Fruit fly (Drosophila melanogaster) whole organism, embryonic: ENCODE data around the gene smash.

Source experiments
- Bdp1 ChIP-seq: fragments of 200-800 bp; sonication (Bioruptor generic); optimal IDR thresholded peaks from 3 replicates; lab custom pipeline; 2016; ENCODE audit warnings: missing biosample characterization, missing genetic modification characterization
- CG10274 ChIP-seq: fragments of 200-800 bp; sonication (Bioruptor generic); optimal IDR thresholded peaks from 3 replicates; lab custom pipeline; 2017; ENCODE audit warnings: missing biosample characterization, mild to moderate bottlenecking, missing genetic modification characterization
- CG12104 ChIP-seq: fragments of 200-800 bp; sonication (Bioruptor generic); optimal IDR thresholded peaks from 3 replicates; lab custom pipeline; 2016; ENCODE audit warnings: missing biosample characterization, missing genetic modification characterization
- CG12219 ChIP-seq: fragments of 200-800 bp; sonication (Bioruptor generic); optimal IDR thresholded peaks from 3 replicates; lab custom pipeline; 2018; ENCODE audit warnings: missing biosample characterization, mild to moderate bottlenecking, missing genetic modification characterization
- CG14667 ChIP-seq: fragments of 200-800 bp; sonication (Bioruptor generic); IDR thresholded peaks from 2 replicates; pipeline ENCODE4 v1.3.6; 2022; ENCODE audit warnings: missing biosample characterization, missing genetic modification characterization
- CG1647 ChIP-seq: fragments of 200-800 bp; sonication (Bioruptor generic); optimal IDR thresholded peaks from 3 replicates; lab custom pipeline; 2016; ENCODE audit warnings: missing biosample characterization, missing genetic modification characterization
- CG17829 ChIP-seq: fragments of 200-800 bp; optimal IDR thresholded peaks from 2 replicates; lab custom pipeline; 2019; ENCODE audit warnings: missing biosample characterization, mild to moderate bottlenecking, missing genetic modification characterization, moderate library complexity
- CG31224 ChIP-seq: fragments of 200-800 bp; sonication (Bioruptor generic); IDR thresholded peaks from 2 replicates; pipeline ENCODE4 v1.3.6; 2022; ENCODE audit warnings: missing biosample characterization, missing genetic modification characterization
- CG42726 ChIP-seq: fragments of 200-800 bp; sonication (Bioruptor generic); IDR thresholded peaks from 2 replicates; pipeline ENCODE4 v1.3.6; 2022; ENCODE audit warnings: missing biosample characterization, missing genetic modification characterization; ENCODE audit not compliant: partially characterized antibody
- CG43689 ChIP-seq: fragments of 200-800 bp; sonication (Bioruptor generic); IDR thresholded peaks from 2 replicates; pipeline ENCODE4 v1.3.6; 2022; ENCODE audit warnings: missing biosample characterization, missing genetic modification characterization
- CG6854 ChIP-seq: fragments of 200-800 bp; sonication (Bioruptor generic); optimal IDR thresholded peaks from 3 replicates; lab custom pipeline; 2017; ENCODE audit warnings: missing biosample characterization, mild to moderate bottlenecking, missing genetic modification characterization
- CG8388 ChIP-seq: fragments of 200-800 bp; sonication (Bioruptor generic); optimal IDR thresholded peaks from 2 replicates; lab custom pipeline; 2019; ENCODE audit warnings: missing biosample characterization, mild to moderate bottlenecking, missing genetic modification characterization, moderate library complexity
- CG8478 ChIP-seq: fragments of >200 bp; optimal IDR thresholded peaks from 2 replicates; lab custom pipeline; 2018
- CTCF ChIP-seq: fragments of 200-800 bp; sonication (Bioruptor generic); optimal IDR thresholded peaks from 2 replicates; lab custom pipeline; 2017; ENCODE audit warnings: missing biosample characterization, mild to moderate bottlenecking, missing genetic modification characterization, moderate library complexity
- CkIIα-i1 ChIP-seq: fragments of 200-800 bp; sonication (Bioruptor generic); IDR thresholded peaks from 2 replicates; pipeline ENCODE4 v1.3.6; 2022; ENCODE audit warnings: missing biosample characterization, missing genetic modification characterization
- CoRest ChIP-seq: fragments of 200-800 bp; sonication (Bioruptor generic); optimal IDR thresholded peaks from 3 replicates; lab custom pipeline; 2018; ENCODE audit warnings: missing biosample characterization, mild to moderate bottlenecking, missing genetic modification characterization, moderate library complexity
- Ets97D ChIP-seq: fragments of 200-800 bp; sonication (Bioruptor generic); optimal IDR thresholded peaks from 3 replicates; lab custom pipeline; 2016; ENCODE audit warnings: missing biosample characterization, missing genetic modification characterization
- Lim3 ChIP-seq: fragments of 200-800 bp; sonication (Bioruptor generic); IDR thresholded peaks from 2 replicates; pipeline ENCODE4 v1.3.6; 2022; ENCODE audit warnings: missing biosample characterization, missing genetic modification characterization
- Neu2 ChIP-seq: fragments of 200-800 bp; sonication (Bioruptor generic); optimal IDR thresholded peaks from 3 replicates; lab custom pipeline; 2016; ENCODE audit warnings: missing biosample characterization, missing genetic modification characterization, borderline replicate concordance
- PHDP ChIP-seq: fragments of 200-800 bp; sonication (Bioruptor generic); optimal IDR thresholded peaks from 3 replicates; lab custom pipeline; 2018; ENCODE audit warnings: missing biosample characterization, mild to moderate bottlenecking, missing genetic modification characterization, moderate library complexity
- Rfx ChIP-seq: fragments of 200-800 bp; sonication (Bioruptor generic); IDR thresholded peaks from 2 replicates; pipeline ENCODE4 v1.3.6; 2022; ENCODE audit warnings: missing biosample characterization, missing genetic modification characterization
- Sin3A ChIP-seq: fragments of >200 bp; optimal IDR thresholded peaks from 2 replicates; lab custom pipeline; 2018
- Six4 ChIP-seq: fragments of 200-800 bp; sonication (Bioruptor generic); optimal IDR thresholded peaks from 2 replicates; lab custom pipeline; 2016; ENCODE audit warnings: missing biosample characterization, missing genetic modification characterization
- al ChIP-seq: fragments of 200-800 bp; sonication (Bioruptor generic); IDR thresholded peaks from 2 replicates; pipeline ENCODE4 v1.3.6; 2022; ENCODE audit warnings: missing biosample characterization, missing genetic modification characterization
- aop ChIP-seq: fragments of 200-800 bp; sonication (Bioruptor generic); IDR thresholded peaks from 2 replicates; pipeline ENCODE4 v1.3.6; 2022; ENCODE audit warnings: missing biosample characterization, missing genetic modification characterization
- bigmax ChIP-seq: fragments of 200-800 bp; sonication (Bioruptor generic); optimal IDR thresholded peaks from 2 replicates; lab custom pipeline; 2018; ENCODE audit warnings: missing biosample characterization, mild to moderate bottlenecking, missing genetic modification characterization
- caup ChIP-seq: fragments of 200-800 bp; sonication (Bioruptor generic); optimal IDR thresholded peaks from 3 replicates; lab custom pipeline; 2017; ENCODE audit warnings: missing biosample characterization, mild to moderate bottlenecking, missing genetic modification characterization, moderate library complexity; ENCODE audit not compliant: severe bottlenecking
- crp ChIP-seq, 2 experiments: fragments of 200-800 bp; sonication (Bioruptor generic); optimal IDR thresholded peaks; 2 replicates in 1 of 2; 3 replicates in 1 of 2; lab custom pipeline; 2017; ENCODE audit warnings: missing biosample characterization in 2 of 2, missing genetic modification characterization in 2 of 2, mild to moderate bottlenecking in 1 of 2, moderate library complexity in 1 of 2
- disco-r ChIP-seq: fragments of 200-800 bp; sonication (Bioruptor generic); optimal IDR thresholded peaks from 2 replicates; lab custom pipeline; 2016; ENCODE audit warnings: missing biosample characterization, missing genetic modification characterization
- fu2 ChIP-seq: fragments of 200-800 bp; sonication (Bioruptor generic); optimal IDR thresholded peaks from 2 replicates; lab custom pipeline; 2016; ENCODE audit warnings: missing biosample characterization, missing genetic modification characterization
- hbn ChIP-seq: fragments of 200-800 bp; sonication (Bioruptor generic); IDR thresholded peaks from 2 replicates; pipeline ENCODE4 v1.3.6; 2022; ENCODE audit warnings: missing biosample characterization, missing genetic modification characterization; ENCODE audit not compliant: partially characterized antibody
- jing ChIP-seq: fragments of 200-800 bp; sonication (Bioruptor generic); optimal IDR thresholded peaks from 2 replicates; lab custom pipeline; 2018; ENCODE audit warnings: missing biosample characterization, mild to moderate bottlenecking, missing genetic modification characterization
- kay ChIP-seq: fragments of 200-800 bp; sonication (Bioruptor generic); optimal IDR thresholded peaks from 2 replicates; lab custom pipeline; 2016; ENCODE audit warnings: missing biosample characterization, missing genetic modification characterization
- lola ChIP-seq, 3 experiments: fragments of >200 bp in 2 of 3; fragments of 200-800 bp in 1 of 3; sonication (Bioruptor generic) in 1 of 3; optimal IDR thresholded peaks; 2 replicates each; lab custom pipeline; 2017 to 2019; ENCODE audit warnings: missing biosample characterization in 3 of 3, missing genetic modification characterization in 3 of 3, mild to moderate bottlenecking in 1 of 3, moderate library complexity in 1 of 3
- pan ChIP-seq, 4 experiments: fragments of >200 bp in 3 of 4; fragments of 200-800 bp in 1 of 4; sonication (Bioruptor generic) in 1 of 4; optimal IDR thresholded peaks in 3 of 4; IDR thresholded peaks in 1 of 4; 2 replicates each; pipeline versions ENCODE4 v1.3.6 to Lab custom; 2017 to 2022; ENCODE audit warnings: missing biosample characterization in 2 of 4, missing genetic modification characterization in 2 of 4, mixed read lengths in 1 of 4
- pho ChIP-seq: fragments of 200-800 bp; sonication (Bioruptor generic); optimal IDR thresholded peaks from 2 replicates; lab custom pipeline; 2016; ENCODE audit warnings: missing biosample characterization, missing genetic modification characterization
- pnt ChIP-seq: fragments of 200-800 bp; sonication (Bioruptor generic); optimal IDR thresholded peaks from 3 replicates; lab custom pipeline; 2016; ENCODE audit warnings: missing biosample characterization, missing genetic modification characterization
- prd ChIP-seq, 3 experiments: fragments of >200 bp in 2 of 3; fragments of 200-800 bp in 1 of 3; sonication (Bioruptor generic) in 1 of 3; optimal IDR thresholded peaks in 2 of 3; IDR thresholded peaks in 1 of 3; 2 replicates in 2 of 3; 3 replicates in 1 of 3; pipeline versions ENCODE4 v1.3.6 to Lab custom; 2017 to 2022; ENCODE audit warnings: missing biosample characterization in 1 of 3, missing genetic modification characterization in 1 of 3
- salm ChIP-seq: fragments of 200-800 bp; sonication (Bioruptor generic); optimal IDR thresholded peaks from 2 replicates; lab custom pipeline; 2018; ENCODE audit warnings: missing biosample characterization, mild to moderate bottlenecking, missing genetic modification characterization
- sens-2 ChIP-seq: fragments of 200-800 bp; sonication (Bioruptor generic); IDR thresholded peaks from 2 replicates; pipeline ENCODE4 v1.3.6; 2022; ENCODE audit warnings: missing biosample characterization, missing genetic modification characterization
- slou ChIP-seq: fragments of 200-800 bp; sonication (Bioruptor generic); optimal IDR thresholded peaks from 3 replicates; lab custom pipeline; 2016; ENCODE audit warnings: missing biosample characterization, missing genetic modification characterization
- unc-4 ChIP-seq: fragments of 200-800 bp; sonication (Bioruptor generic); IDR thresholded peaks from 2 replicates; pipeline ENCODE4 v1.3.6; 2022; ENCODE audit warnings: missing biosample characterization, missing genetic modification characterization; ENCODE audit not compliant: partially characterized antibody
- zen2 ChIP-seq: fragments of 200-800 bp; sonication (Bioruptor generic); IDR thresholded peaks from 3 replicates; pipeline ENCODE4 v1.3.6; 2022; ENCODE audit warnings: missing biosample characterization, missing genetic modification characterization; ENCODE audit not compliant: partially characterized antibody
- zf30C ChIP-seq: fragments of 200-800 bp; sonication (Bioruptor generic); optimal IDR thresholded peaks from 3 replicates; lab custom pipeline; 2018; ENCODE audit warnings: missing biosample characterization, mild to moderate bottlenecking, missing genetic modification characterization

smash gene

DNA sequence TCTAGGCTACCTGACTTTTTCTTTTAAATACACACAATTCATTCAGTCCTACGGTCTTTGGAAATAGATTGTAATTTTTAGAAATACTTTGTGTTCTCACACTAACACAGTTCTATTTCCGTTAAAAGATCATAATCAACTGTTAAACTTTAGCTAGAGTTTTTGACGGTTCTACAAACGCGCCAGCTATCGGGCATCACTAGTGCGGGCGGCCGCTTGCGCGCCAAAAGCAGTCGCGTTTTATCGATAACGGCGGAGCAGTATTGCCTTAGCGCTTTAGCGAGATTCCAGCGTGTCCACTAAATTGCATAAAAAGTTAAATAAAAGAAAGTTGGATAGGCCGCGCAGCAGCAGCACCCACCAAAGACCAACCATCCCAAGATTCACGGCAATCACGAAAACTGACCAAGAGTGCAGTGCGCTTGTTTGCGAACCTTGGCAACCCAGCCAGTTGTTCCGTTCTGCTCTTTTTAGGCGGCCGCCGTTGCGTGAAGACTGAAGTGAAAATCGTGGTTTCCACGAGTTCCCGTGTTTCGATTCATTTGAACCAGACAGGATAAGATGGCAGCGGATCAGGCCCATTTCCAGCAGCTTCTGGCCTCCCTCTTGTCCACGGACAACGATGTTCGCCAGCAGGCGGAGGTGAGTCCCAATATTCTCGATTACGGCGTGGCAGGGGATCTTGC, 10.1 kb upstream of the smash start, which contains the start of gene Karybeta3 (continued):
- TF ChIP-seq zf30C (no peak), Sin3A (lab: Kevin White, UChicago) (peak; percentile 62), sens-2 (peak; percentile 69), Rfx (GFP tag; lab: Robert Waterston, UW) (peak; percentile 85), zen2 (GFP tag; lab: Robert Waterston, UW) (no peak; the same call in 2 of the 3 replicates), CoRest (tag; lab: Kevin White, UChicago) (peak; percentile 66), CG12104 (GFP tag; lab: Kevin White, UChicago) (peak; percentile 18), PHDP (tag; lab: Kevin White, UChicago) (peak; percentile 70), prd (optimal IDR thresholded peaks at IDR 0.05; lab: Kevin White, UChicago) (no peak), prd (GFP tag; IDR thresholded peaks at IDR 0.05; lab: Robert Waterston, UW) (peak; percentile 76), Lim3 (GFP tag; lab: Robert Waterston, UW) (no peak), hbn (GFP tag; lab: Robert Waterston, UW) (peak; percentile 57; the same call in 1 of the 2 replicates), CG43689 (no peak), caup (GFP tag; lab: Kevin White, UChicago) (peak; percentile 66), CkIIα-i1 (GFP tag; lab: Robert Waterston, UW) (no peak), fu2 (GFP tag; lab: Kevin White, UChicago) (peak; percentile 76), aop (no peak), CG42726 (no peak), slou (GFP tag; lab: Kevin White, UChicago) (peak; percentile 10), kay (GFP tag; lab: Kevin White, UChicago) (peak; percentile 71), CG12219 (peak; percentile 32), jing (GFP tag; lab: Kevin White, UChicago) (no peak), CG6854 (no peak), bigmax (GFP tag; lab: Kevin White, UChicago) (no peak), Neu2 (GFP tag; lab: Kevin White, UChicago) (no peak), crp (GFP tag; optimal IDR thresholded peaks at IDR 0.05; lab: Kevin White, UChicago) (peak in 1 of 2 experiments; percentile 55), CG8478 (no peak), pnt (GFP tag; lab: Kevin White, UChicago) (peak; percentile 73), CG10274 (GFP tag; lab: Kevin White, UChicago) (peak; percentile 39), Six4 (GFP tag; lab: Kevin White, UChicago) (peak; percentile 43), Bdp1 (GFP tag; lab: Kevin White, UChicago) (peak; percentile 64), salm (tag; lab: Kevin White, UChicago) (peak; percentile 32), unc-4 (peak; percentile 39), CTCF (peak; percentile 74), CG31224 (GFP tag; lab: Robert Waterston, UW) (peak; percentile 79), pan (optimal IDR thresholded peaks at IDR 0.05; lab: Kevin White, UChicago) (no peak), pan (GFP tag; optimal IDR thresholded peaks at IDR 0.05 in 1 of 2, IDR thresholded peaks at IDR 0.05 in 1 of 2) (peak in 1 of 2 experiments; percentile 88), CG17829 (tag; lab: Kevin White, UChicago) (peak; percentile 74), pho (peak; percentile 78), lola (GFP tag; optimal IDR thresholded peaks at IDR 0.05; lab: Kevin White, UChicago) (peak in 1 of 3 experiments; percentile 9), al (GFP tag; lab: Robert Waterston, UW) (peak; percentile 67), CG1647 (GFP tag; lab: Kevin White, UChicago) (peak; percentile 63), CG14667 (GFP tag; lab: Robert Waterston, UW) (peak; percentile 39; the same call in 1 of the 2 replicates), disco-r (GFP tag; lab: Kevin White, UChicago) (peak; percentile 48), Ets97D (peak; percentile 96), CG8388 (GFP tag; lab: Kevin White, UChicago) (peak; percentile 60)
